Worm (Caenorhabditis elegans) whole organism, midembryonic: ENCODE results near the gene F09A5.2.

ENCODE experiments used
- flt-1 ChIP-seq: fragments of 200-800 bp; sonication (Bioruptor generic); IDR thresholded peaks from 2 replicates; pipeline ENCODE4 v1.3.6; 2022; ENCODE audit warnings: missing genetic modification characterization, missing compliant biosample characterization
- klf-2 ChIP-seq: fragments of 200-800 bp; sonication (Bioruptor generic); conservative IDR thresholded peaks from 2 replicates; pipeline ENCODE4 v1.3.6; 2022; ENCODE audit warnings: missing genetic modification reagents, missing genetic modification characterization, missing compliant biosample characterization
- med-1 ChIP-seq: sonication (generic microtip); optimal IDR thresholded peaks from 2 replicates; lab custom pipeline; 2017; ENCODE audit warnings: missing genetic modification characterization, mild to moderate bottlenecking, missing compliant biosample characterization, antibody characterized with exemption, missing genetic modification reagents; ENCODE audit not compliant: insufficient read depth
- ref-1 ChIP-seq: fragments of 200-800 bp; sonication (Bioruptor generic); conservative IDR thresholded peaks from 2 replicates; pipeline ENCODE4 v1.3.6; 2022; ENCODE audit warnings: missing genetic modification reagents, missing genetic modification characterization, missing compliant biosample characterization
- ztf-23 ChIP-seq: fragments of 200-800 bp; sonication (Bioruptor generic); IDR thresholded peaks from 2 replicates; pipeline ENCODE4 v1.3.6; 2022; ENCODE audit warnings: missing genetic modification reagents, missing genetic modification characterization, missing compliant biosample characterization
- ztf-29 ChIP-seq: fragments of 200-800 bp; sonication (Bioruptor generic); IDR thresholded peaks from 2 replicates; pipeline ENCODE4 v1.3.6; 2022; ENCODE audit warnings: missing genetic modification reagents, missing genetic modification characterization, missing compliant biosample characterization

- TF ChIP-seq ref-1 (no peak), med-1 (no peak), flt-1 (GFP tag; lab: Robert Waterston, UW) (no peak), ztf-23 (GFP tag; lab: Robert Waterston, UW) (no peak), klf-2 (no peak), ztf-29 (GFP tag; lab: Robert Waterston, UW) (no peak)
Observed at ce11 chrX:13134807-13135206, at the start of gene F09A5.2.
